Worm (Caenorhabditis elegans) whole organism, L1 larva: ENCODE results near the gene ifc-2.

ENCODE experiments used
- nhr-237 ChIP-seq: fragments of 150-350 bp; optimal IDR thresholded peaks from 2 replicates; lab custom pipeline; 2014; ENCODE audit warnings: missing biosample characterization, missing genetic modification characterization
- zag-1 ChIP-seq: fragments of 150-350 bp; optimal IDR thresholded peaks from 2 replicates; lab custom pipeline; 2014; ENCODE audit warnings: missing biosample characterization, missing genetic modification characterization

- TF ChIP-seq nhr-237 (tag; lab: Kevin White, UChicago), result no peak
- no peak for TF ChIP-seq zag-1
Measured at ce11 chrX:609553-609952, 45.2 kb downstream of the ifc-2 start.
